Worm (Caenorhabditis elegans): Measurements from ENCODE around the gene F53A2.9.

F53A2.9 gene

ce11 chrIII:13316935-13317334, 42.2 kb downstream of the F53A2.9 start:
- TF ChIP-seq ces-1 (GFP tag; optimal IDR thresholded peaks at IDR 0.05) (no peak), hlh-1 (tag; optimal IDR thresholded peaks at IDR 0.05) (no peak), mep-1 (tag; optimal IDR thresholded peaks at IDR 0.05) (peak; percentile 9)

DNA sequence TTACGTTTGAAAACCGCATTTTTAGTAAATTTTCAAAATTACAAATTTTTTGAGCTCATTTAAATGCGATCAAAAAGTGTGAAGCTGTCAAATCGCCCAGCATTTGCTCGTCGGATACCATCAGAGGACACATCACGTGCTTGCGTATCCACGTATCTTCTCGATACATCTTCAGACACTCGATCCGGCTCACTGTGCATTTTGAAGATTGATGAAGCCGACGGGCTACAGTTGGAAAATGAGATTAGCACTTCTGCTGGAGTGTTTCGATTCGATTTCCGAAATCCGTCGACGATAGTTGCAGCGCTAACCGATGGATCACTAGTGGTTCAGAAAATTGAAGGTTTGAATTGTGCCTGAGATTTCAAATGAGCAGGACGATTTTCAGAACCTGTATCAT, 44.1 kb downstream of the F53A2.9 start, which contains the start of gene dph-7:
Gene dph-7 (plus strand): TSS at position 53 of the 400 bp plus-strand sequence.
- no peak for TF ChIP-seq unc-62 (GFP tag; optimal IDR thresholded peaks at IDR 0.05)
- TF ChIP-seq M03D4.4 (tag; optimal IDR thresholded peaks at IDR 0.05): no peak
- no peak for TF ChIP-seq hlh-1 (tag; optimal IDR thresholded peaks at IDR 0.05)
- TF ChIP-seq sem-2 (GFP tag; optimal IDR thresholded peaks at IDR 0.05): no peak
- TF ChIP-seq nhr-237 (tag; optimal IDR thresholded peaks at IDR 0.05): no peak
- no peak for TF ChIP-seq elt-1 (tag; optimal IDR thresholded peaks at IDR 0.05; ENCODE audit: borderline replicate concordance, insufficient read depth)
- TF ChIP-seq zip-8 (tag; optimal IDR thresholded peaks at IDR 0.05): no peak
- TF ChIP-seq ztf-11 (tag; optimal IDR thresholded peaks at IDR 0.05): no peak

DNA sequence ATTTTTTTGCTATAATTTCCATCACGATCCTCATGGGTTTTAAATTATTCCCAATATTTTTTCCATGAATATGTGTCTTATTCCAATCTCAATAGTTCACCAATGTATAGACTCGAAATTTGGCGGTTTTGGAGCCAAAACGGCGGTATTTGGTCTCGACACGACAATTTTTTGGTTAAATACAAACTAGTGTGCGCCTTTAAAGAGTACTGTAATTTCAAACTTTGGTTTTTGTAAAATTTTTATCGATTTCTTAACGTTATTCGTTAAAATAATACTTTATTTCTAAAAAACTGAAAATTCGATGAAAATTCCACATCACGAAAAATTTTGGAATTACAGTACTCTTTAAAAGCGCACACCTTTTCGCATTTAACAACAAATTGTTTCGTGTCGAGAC, 44.5 kb downstream of the F53A2.9 start:
- TF ChIP-seq nhr-2 (tag; optimal IDR thresholded peaks at IDR 0.05) (no peak), ztf-11 (tag; optimal IDR thresholded peaks at IDR 0.05) (no peak), lin-13 (tag; optimal IDR thresholded peaks at IDR 0.05) (no peak), M03D4.4 (tag; optimal IDR thresholded peaks at IDR 0.05) (no peak), unc-39 (tag; optimal IDR thresholded peaks at IDR 0.05) (no peak), nhr-76 (tag; optimal IDR thresholded peaks at IDR 0.05) (no peak), ceh-43 (GFP tag; optimal IDR thresholded peaks at IDR 0.05) (no peak), lsy-2 (tag; optimal IDR thresholded peaks at IDR 0.05) (no peak), mab-5 (tag; optimal IDR thresholded peaks at IDR 0.05) (no peak), drap-1 (GFP tag; optimal IDR thresholded peaks at IDR 0.05) (no peak), tbx-8 (GFP tag; optimal IDR thresholded peaks at IDR 0.05) (no peak)

DNA sequence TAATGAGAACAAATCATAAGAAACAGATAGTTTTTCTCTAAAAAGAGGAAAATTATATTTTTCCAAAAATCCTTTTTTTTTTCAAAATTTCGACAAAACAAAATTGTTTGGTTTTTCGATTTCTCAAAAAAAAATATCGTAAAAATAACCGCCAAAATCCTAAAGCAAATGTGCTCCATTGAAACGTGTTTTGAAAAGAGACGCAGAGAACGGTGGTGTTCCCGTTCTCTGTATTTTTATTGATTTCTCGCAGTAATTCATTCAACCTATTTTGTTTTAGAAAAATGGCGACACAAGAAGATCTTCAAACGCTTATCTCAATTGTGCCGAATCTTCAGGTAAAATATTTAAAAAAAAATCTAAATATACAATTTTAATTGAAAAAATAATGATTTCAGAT, 45.4 kb downstream of the F53A2.9 start, which contains the start of gene Y43F4B.10:
Gene Y43F4B.10 (plus strand): TSS at position 281 of the 400 bp plus-strand sequence.
- TF ChIP-seq nhr-237 (tag; optimal IDR thresholded peaks at IDR 0.05) (peak; percentile 24), nhr-28 (tag; optimal IDR thresholded peaks at IDR 0.05) (no peak), ceh-39 (tag; optimal IDR thresholded peaks at IDR 0.05) (peak; percentile 79), ztf-11 (tag; optimal IDR thresholded peaks at IDR 0.05) (no peak), ces-1 (GFP tag; optimal IDR thresholded peaks at IDR 0.05) (peak; percentile 65), lsy-2 (tag; optimal IDR thresholded peaks at IDR 0.05) (peak; percentile 25), mep-1 (tag; optimal IDR thresholded peaks at IDR 0.05) (peak; percentile 28)

ce11 chrIII:13310552-13310951, 48.6 kb downstream of the F53A2.9 start:
- TF ChIP-seq nhr-237 (tag; optimal IDR thresholded peaks at IDR 0.05) (peak; percentile 14), ham-2 (GFP tag; optimal IDR thresholded peaks at IDR 0.05) (no peak), mab-5 (tag; optimal IDR thresholded peaks at IDR 0.05) (no peak)

- TF ChIP-seq unc-120 (tag; optimal IDR thresholded peaks at IDR 0.05; ENCODE audit: poor library complexity, severe bottlenecking): no peak
- peak; percentile 17 for TF ChIP-seq M03D4.4 (tag; optimal IDR thresholded peaks at IDR 0.05)
- no peak for TF ChIP-seq mls-2 (tag; optimal IDR thresholded peaks at IDR 0.05)
- no peak for TF ChIP-seq lsy-2 (tag; optimal IDR thresholded peaks at IDR 0.05)
- TF ChIP-seq ces-1 (GFP tag; optimal IDR thresholded peaks at IDR 0.05): peak; percentile 86
- peak; percentile 38 for TF ChIP-seq sptf-1 (tag; optimal IDR thresholded peaks at IDR 0.05)
- TF ChIP-seq snpc-4 (tag; optimal IDR thresholded peaks at IDR 0.05): no peak
Measured at ce11 chrIII:13307107-13307506, 52.0 kb downstream of the F53A2.9 start, which contains the start of the genes klp-19 and slc-36.1. Gene klp-19, minus strand, starts transcription at chrIII:13307259. Gene slc-36.1, plus strand, starts transcription at chrIII:13307502.
